Fruit fly (Drosophila melanogaster) whole organism, embryonic: ENCODE results near the gene CG17154.

ENCODE experiments used
- ATbp ChIP-seq: fragments of 200-800 bp; sonication (Bioruptor generic); optimal IDR thresholded peaks from 2 replicates; lab custom pipeline; 2017; ENCODE audit warnings: missing biosample characterization, mild to moderate bottlenecking, missing genetic modification characterization, missing genetic modification reagents
- Antp ChIP-seq: fragments of 200-800 bp; sonication (Bioruptor generic); optimal IDR thresholded peaks from 3 replicates; lab custom pipeline; 2016; ENCODE audit warnings: missing biosample characterization, missing genetic modification characterization
- Atf3 ChIP-seq: fragments of 200-800 bp; sonication (Bioruptor generic); optimal IDR thresholded peaks from 3 replicates; lab custom pipeline; 2016; ENCODE audit warnings: missing biosample characterization, missing genetic modification characterization
- Atf6 ChIP-seq: fragments of 200-800 bp; sonication (Bioruptor generic); IDR thresholded peaks from 2 replicates; pipeline ENCODE4 v1.3.6; 2022; ENCODE audit warnings: missing biosample characterization, missing genetic modification characterization
- CG11696 ChIP-seq: fragments of 200-800 bp; sonication (Bioruptor generic); IDR thresholded peaks from 2 replicates; pipeline ENCODE4 v1.3.6; 2022; ENCODE audit warnings: missing biosample characterization, missing genetic modification characterization
- CG15514 ChIP-seq: fragments of 200-800 bp; sonication (Bioruptor generic); optimal IDR thresholded peaks from 3 replicates; lab custom pipeline; 2017; ENCODE audit warnings: missing biosample characterization, missing genetic modification characterization, mild to moderate bottlenecking, moderate library complexity, missing genetic modification reagents
- CG1792 ChIP-seq: fragments of 200-800 bp; sonication (Bioruptor generic); optimal IDR thresholded peaks from 2 replicates; lab custom pipeline; 2016; ENCODE audit warnings: missing biosample characterization, missing genetic modification characterization
- CG18262 ChIP-seq: fragments of 200-800 bp; optimal IDR thresholded peaks from 3 replicates; lab custom pipeline; 2019; ENCODE audit warnings: missing biosample characterization, mild to moderate bottlenecking, missing genetic modification characterization, moderate library complexity
- CG2875 ChIP-seq: fragments of 200-800 bp; sonication (Bioruptor generic); optimal IDR thresholded peaks from 2 replicates; lab custom pipeline; 2017; ENCODE audit warnings: missing biosample characterization, mild to moderate bottlenecking, missing genetic modification characterization, missing genetic modification reagents
- CG3163 ChIP-seq: fragments of 200-800 bp; sonication (Bioruptor generic); optimal IDR thresholded peaks from 3 replicates; lab custom pipeline; 2016; ENCODE audit warnings: missing biosample characterization, missing genetic modification characterization
- CG33557 ChIP-seq: fragments of 200-800 bp; sonication (Bioruptor generic); optimal IDR thresholded peaks from 2 replicates; lab custom pipeline; 2019; ENCODE audit warnings: missing biosample characterization, mild to moderate bottlenecking, missing genetic modification characterization, moderate library complexity
- CG4707 ChIP-seq: fragments of 200-800 bp; sonication (Bioruptor generic); optimal IDR thresholded peaks from 2 replicates; lab custom pipeline; 2018; ENCODE audit warnings: missing biosample characterization, mild to moderate bottlenecking, missing genetic modification characterization, moderate library complexity
- CG6654 ChIP-seq: fragments of 200-800 bp; sonication (Bioruptor generic); optimal IDR thresholded peaks from 2 replicates; lab custom pipeline; 2017; ENCODE audit warnings: missing biosample characterization, mild to moderate bottlenecking, missing genetic modification characterization
- CG7372 ChIP-seq: fragments of 200-800 bp; sonication (Bioruptor generic); IDR thresholded peaks from 2 replicates; pipeline ENCODE4 v1.3.6; 2022; ENCODE audit warnings: missing biosample characterization, missing genetic modification characterization
- CG7786 ChIP-seq: fragments of 200-800 bp; sonication (Bioruptor generic); optimal IDR thresholded peaks from 2 replicates; lab custom pipeline; 2016; ENCODE audit warnings: missing biosample characterization, missing genetic modification characterization
- CG7928 ChIP-seq: fragments of 200-800 bp; sonication (Bioruptor generic); optimal IDR thresholded peaks from 2 replicates; lab custom pipeline; 2017; ENCODE audit warnings: missing biosample characterization, mild to moderate bottlenecking, missing genetic modification characterization
- CG7987 ChIP-seq: fragments of 200-800 bp; sonication (Bioruptor generic); optimal IDR thresholded peaks from 2 replicates; lab custom pipeline; 2018; ENCODE audit warnings: missing biosample characterization, mild to moderate bottlenecking, missing genetic modification characterization, moderate library complexity
- CG8388 ChIP-seq: fragments of 200-800 bp; sonication (Bioruptor generic); optimal IDR thresholded peaks from 2 replicates; lab custom pipeline; 2019; ENCODE audit warnings: missing biosample characterization, mild to moderate bottlenecking, missing genetic modification characterization, moderate library complexity
- CG9609 ChIP-seq: fragments of 200-800 bp; sonication (Bioruptor generic); optimal IDR thresholded peaks from 3 replicates; lab custom pipeline; 2016; ENCODE audit warnings: missing biosample characterization, missing genetic modification characterization
- Dek ChIP-seq: fragments of 200-800 bp; sonication (Bioruptor generic); optimal IDR thresholded peaks from 3 replicates; lab custom pipeline; 2019; ENCODE audit warnings: missing biosample characterization, mild to moderate bottlenecking, missing genetic modification characterization, moderate library complexity
- Doc2 ChIP-seq: fragments of 200-800 bp; sonication (Bioruptor generic); IDR thresholded peaks from 2 replicates; pipeline ENCODE4 v1.3.6; 2022; ENCODE audit warnings: missing biosample characterization, missing genetic modification characterization
- ERR ChIP-seq: fragments of 200-800 bp; sonication (Bioruptor generic); optimal IDR thresholded peaks from 2 replicates; lab custom pipeline; 2016; ENCODE audit warnings: missing biosample characterization, missing genetic modification characterization
- HHEX ChIP-seq: fragments of 200-800 bp; sonication (Bioruptor generic); optimal IDR thresholded peaks from 3 replicates; lab custom pipeline; 2017; ENCODE audit warnings: missing biosample characterization, mild to moderate bottlenecking, missing genetic modification characterization, missing genetic modification reagents
- HLH3B ChIP-seq: fragments of 200-800 bp; sonication (Bioruptor generic); IDR thresholded peaks from 2 replicates; pipeline ENCODE4 v1.3.6; 2022; ENCODE audit warnings: missing biosample characterization, missing genetic modification characterization
- HLH4C ChIP-seq: fragments of 200-800 bp; sonication (Bioruptor generic); IDR thresholded peaks from 3 replicates; pipeline ENCODE4 v1.3.6; 2022; ENCODE audit warnings: missing biosample characterization, missing genetic modification characterization; ENCODE audit not compliant: partially characterized antibody
- Hr39 ChIP-seq: fragments of >200 bp; optimal IDR thresholded peaks from 2 replicates; lab custom pipeline; 2017
- Lim3 ChIP-seq: fragments of 200-800 bp; sonication (Bioruptor generic); IDR thresholded peaks from 2 replicates; pipeline ENCODE4 v1.3.6; 2022; ENCODE audit warnings: missing biosample characterization, missing genetic modification characterization
- MBD-R2 ChIP-seq: fragments of 200-800 bp; sonication (Bioruptor generic); IDR thresholded peaks from 2 replicates; pipeline ENCODE4 v1.3.6; 2022; ENCODE audit warnings: missing biosample characterization, missing genetic modification characterization
- Mrtf ChIP-seq: fragments of 200-800 bp; sonication (Bioruptor generic); IDR thresholded peaks from 3 replicates; pipeline ENCODE4 v1.3.6; 2022; ENCODE audit warnings: missing biosample characterization, missing genetic modification characterization
- NC2α ChIP-seq: fragments of 200-800 bp; sonication (Bioruptor generic); optimal IDR thresholded peaks from 2 replicates; lab custom pipeline; 2016; ENCODE audit warnings: missing biosample characterization, missing genetic modification characterization
- NK7.1 ChIP-seq: fragments of 200-800 bp; sonication (Bioruptor generic); optimal IDR thresholded peaks from 3 replicates; lab custom pipeline; 2016; ENCODE audit warnings: missing biosample characterization, missing genetic modification characterization
- Neu2 ChIP-seq: fragments of 200-800 bp; sonication (Bioruptor generic); optimal IDR thresholded peaks from 3 replicates; lab custom pipeline; 2016; ENCODE audit warnings: missing biosample characterization, missing genetic modification characterization, borderline replicate concordance
- Nf-YB ChIP-seq: fragments of 200-800 bp; sonication (Bioruptor generic); optimal IDR thresholded peaks from 3 replicates; lab custom pipeline; 2019; ENCODE audit warnings: missing biosample characterization, mild to moderate bottlenecking, missing genetic modification characterization, moderate library complexity
- Rfx ChIP-seq: fragments of 200-800 bp; sonication (Bioruptor generic); IDR thresholded peaks from 2 replicates; pipeline ENCODE4 v1.3.6; 2022; ENCODE audit warnings: missing biosample characterization, missing genetic modification characterization
- Scr ChIP-seq: fragments of 200-800 bp; sonication (Bioruptor generic); IDR thresholded peaks from 2 replicates; pipeline ENCODE4 v1.3.6; 2022; ENCODE audit warnings: missing biosample characterization, missing genetic modification characterization; ENCODE audit not compliant: partially characterized antibody
- Side ChIP-seq: fragments of 200-800 bp; sonication (Bioruptor generic); optimal IDR thresholded peaks from 2 replicates; lab custom pipeline; 2016; ENCODE audit warnings: missing biosample characterization, missing genetic modification characterization
- ara ChIP-seq: fragments of 200-800 bp; sonication (Bioruptor generic); IDR thresholded peaks from 2 replicates; pipeline ENCODE4 v1.3.6; 2022; ENCODE audit warnings: missing biosample characterization, missing genetic modification characterization
- cas ChIP-seq: fragments of 200-800 bp; sonication (Bioruptor generic); IDR thresholded peaks from 2 replicates; pipeline ENCODE4 v1.3.6; 2022; ENCODE audit warnings: missing biosample characterization, missing genetic modification characterization
- corto ChIP-seq: fragments of 200-800 bp; sonication (Bioruptor generic); optimal IDR thresholded peaks from 2 replicates; lab custom pipeline; 2016; ENCODE audit warnings: missing biosample characterization, mild to moderate bottlenecking, missing genetic modification characterization, moderate library complexity
- fru ChIP-seq: fragments of >200 bp; optimal IDR thresholded peaks from 2 replicates; lab custom pipeline; 2017
- ftz-f1 ChIP-seq: fragments of 200-800 bp; sonication (Bioruptor generic); optimal IDR thresholded peaks from 2 replicates; lab custom pipeline; 2016; ENCODE audit warnings: missing biosample characterization, missing genetic modification characterization
- ind ChIP-seq: fragments of 200-800 bp; sonication (Bioruptor generic); optimal IDR thresholded peaks from 3 replicates; lab custom pipeline; 2016; ENCODE audit warnings: missing biosample characterization, missing genetic modification characterization
- otp ChIP-seq: fragments of 200-800 bp; sonication (Bioruptor generic); IDR thresholded peaks from 3 replicates; pipeline ENCODE4, ENCODE4 v1.3.6; 2022; ENCODE audit warnings: missing biosample characterization, missing genetic modification characterization
- pum ChIP-seq: fragments of 200-800 bp; sonication (Bioruptor generic); optimal IDR thresholded peaks from 2 replicates; lab custom pipeline; 2016; ENCODE audit warnings: missing biosample characterization, missing genetic modification characterization
- schlank ChIP-seq: fragments of 200-800 bp; sonication (Bioruptor generic); optimal IDR thresholded peaks from 2 replicates; lab custom pipeline; 2018; ENCODE audit warnings: missing biosample characterization, mild to moderate bottlenecking, missing genetic modification characterization
- scrt ChIP-seq: fragments of 200-800 bp; sonication (Bioruptor generic); optimal IDR thresholded peaks from 2 replicates; lab custom pipeline; 2018; ENCODE audit warnings: missing biosample characterization, mild to moderate bottlenecking, missing genetic modification characterization, moderate library complexity
- slbo ChIP-seq: fragments of 200-800 bp; sonication (Bioruptor generic); IDR thresholded peaks from 2 replicates; pipeline ENCODE4 v1.3.6; 2022; ENCODE audit warnings: missing biosample characterization, missing genetic modification characterization
- sna ChIP-seq: fragments of 200-800 bp; sonication (Bioruptor generic); IDR thresholded peaks from 2 replicates; pipeline ENCODE4 v1.3.6; 2022; ENCODE audit warnings: missing biosample characterization, missing genetic modification characterization; ENCODE audit not compliant: partially characterized antibody
- zfh2 ChIP-seq: fragments of 200-800 bp; sonication (Bioruptor generic); optimal IDR thresholded peaks from 2 replicates; lab custom pipeline; 2016; ENCODE audit warnings: missing biosample characterization, missing genetic modification characterization

Gene CG17154

DNA sequence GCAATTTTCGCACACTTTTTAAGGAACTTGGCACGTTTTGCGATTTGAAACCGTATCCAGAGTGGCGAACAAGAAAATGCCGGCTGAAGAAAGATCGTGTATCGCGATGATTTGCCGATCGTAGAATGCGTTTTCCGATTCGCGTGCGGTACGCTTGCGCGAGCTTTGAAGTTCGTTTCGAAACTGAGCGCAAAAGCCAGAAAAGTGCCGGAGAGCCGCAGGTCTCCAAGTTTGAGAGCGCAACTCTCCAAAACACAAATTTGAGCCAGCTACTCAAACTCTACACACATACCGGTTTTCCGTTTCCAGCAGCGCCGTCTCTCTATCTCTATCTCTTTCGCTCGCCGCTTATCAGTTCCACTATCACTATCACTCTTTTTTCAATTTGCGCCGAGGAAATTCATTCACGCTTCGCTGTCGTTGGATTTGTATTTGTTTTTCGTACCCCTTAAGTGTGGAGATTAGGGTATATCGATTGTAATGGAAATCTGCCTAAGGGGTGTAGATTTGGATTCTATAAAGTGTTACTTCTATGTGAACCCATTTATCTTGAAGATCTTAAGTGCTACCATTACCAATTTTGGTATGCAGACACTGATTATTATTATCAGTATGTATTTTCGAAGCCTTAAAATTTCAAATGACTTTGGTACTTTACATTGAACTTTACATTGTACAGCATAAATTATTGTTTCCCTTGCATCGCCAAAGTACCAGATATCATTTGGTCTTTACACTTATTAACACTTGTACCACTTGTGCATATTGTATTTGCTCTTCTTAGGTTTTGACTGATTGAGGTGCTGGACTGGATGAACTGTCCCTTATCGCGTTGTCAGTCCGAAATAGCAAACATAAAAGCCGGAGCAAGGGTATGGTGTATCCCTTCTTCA, 31.9 kb upstream of the CG17154 start (continued):
- TF ChIP-seq cas (GFP tag; lab: Robert Waterston, UW) (no peak), pum (GFP tag; lab: Kevin White, UChicago) (peak; percentile 69), sna (GFP tag; lab: Robert Waterston, UW) (no peak), Antp (GFP tag; lab: Kevin White, UChicago) (peak; percentile 66), Neu2 (peak; percentile 10), CG7928 (GFP tag; lab: Kevin White, UChicago) (peak; percentile 28), otp (GFP tag; lab: Robert Waterston, UW) (no peak), ftz-f1 (GFP tag; lab: Kevin White, UChicago) (no peak), CG7786 (GFP tag; lab: Kevin White, UChicago) (peak; percentile 59), Atf6 (GFP tag; lab: Robert Waterston, UW) (peak; percentile 64; the same call in 1 of the 2 replicates), Mrtf (GFP tag; lab: Robert Waterston, UW) (peak; percentile 54; the same call in 1 of the 3 replicates), Atf3 (GFP tag; lab: Kevin White, UChicago) (peak; percentile 47), Dek (peak; percentile 23), ind (GFP tag; lab: Kevin White, UChicago) (peak; percentile 65), HLH4C (GFP tag; lab: Robert Waterston, UW) (0 out of 3 replicates have a peak, but pooled peaks have one; percentile 16), ATbp (peak; percentile 78), HHEX (GFP tag; lab: Kevin White, UChicago) (peak; percentile 76), Doc2 (GFP tag; lab: Robert Waterston, UW) (no peak), schlank (tag; lab: Kevin White, UChicago) (peak; percentile 18), fru (lab: Kevin White, UChicago) (no peak), CG6654 (peak; percentile 36), CG11696 (GFP tag; lab: Robert Waterston, UW) (no peak), CG2875 (peak; percentile 65), corto (GFP tag; lab: Kevin White, UChicago) (no peak), Rfx (peak; percentile 61), Nf-YB (GFP tag; lab: Kevin White, UChicago) (peak; percentile 49), Lim3 (GFP tag; lab: Robert Waterston, UW) (peak; percentile 36; the same call in 1 of the 2 replicates), CG4707 (GFP tag; lab: Kevin White, UChicago) (no peak), Scr (peak; percentile 27; the same call in 1 of the 2 replicates), zfh2 (peak; percentile 23), Side (GFP tag; lab: Kevin White, UChicago) (peak; percentile 61), CG9609 (GFP tag; lab: Kevin White, UChicago) (peak; percentile 63), scrt (GFP tag; lab: Kevin White, UChicago) (no peak), ERR (GFP tag; lab: Kevin White, UChicago) (peak; percentile 24), slbo (GFP tag; lab: Robert Waterston, UW) (peak; percentile 42), CG1792 (peak; percentile 72), NK7.1 (GFP tag; lab: Kevin White, UChicago) (peak; percentile 76), CG15514 (GFP tag; lab: Kevin White, UChicago) (peak; percentile 45), CG8388 (GFP tag; lab: Kevin White, UChicago) (peak; percentile 67), CG18262 (peak; percentile 88), CG33557 (no peak), CG7987 (GFP tag; lab: Kevin White, UChicago) (peak; percentile 32), MBD-R2 (no peak), NC2α (no peak), HLH3B (GFP tag; lab: Robert Waterston, UW) (peak; percentile 50; the same call in 1 of the 2 replicates), Hr39 (lab: Kevin White, UChicago) (no peak), ara (GFP tag; lab: Robert Waterston, UW) (peak; percentile 18; the same call in 1 of the 2 replicates), CG3163 (GFP tag; lab: Kevin White, UChicago) (peak; percentile 45), CG7372 (GFP tag; lab: Robert Waterston, UW) (peak; percentile 55; the same call in 1 of the 2 replicates)
